Worm (Caenorhabditis elegans): ENCODE measurements around the gene C17H12.37.

Gene C17H12.37

DNA sequence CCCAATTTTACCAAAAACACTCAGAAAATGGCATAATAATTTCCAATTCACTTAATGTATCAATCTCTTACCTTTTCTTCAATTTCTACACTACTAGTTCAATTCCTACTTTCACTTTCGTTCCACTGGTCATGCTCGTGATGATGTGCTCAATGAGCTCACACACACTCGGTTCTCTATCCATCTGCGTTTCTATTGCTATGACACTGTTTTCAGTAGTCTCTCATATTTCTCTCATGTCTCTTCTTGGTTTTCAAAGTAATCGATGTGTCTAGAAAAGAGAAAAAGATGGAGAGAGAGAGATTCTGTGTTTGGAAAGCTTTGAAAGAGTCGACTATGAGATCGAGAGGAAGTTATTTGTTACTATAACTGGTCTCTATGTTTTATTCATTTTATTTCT lies 37.7 kb upstream of the C17H12.37 start:
- TF ChIP-seq pros-1 (tag; optimal IDR thresholded peaks at IDR 0.05): no peak
- no peak for TF ChIP-seq fax-1 (tag; optimal IDR thresholded peaks at IDR 0.05)
- TF ChIP-seq pqm-1 (tag; optimal IDR thresholded peaks at IDR 0.05): no peak
- peak; percentile 5 for TF ChIP-seq tbx-2 (tag; optimal IDR thresholded peaks at IDR 0.05)
- TF ChIP-seq ceh-31 (tag; optimal IDR thresholded peaks at IDR 0.05): peak; percentile 54
- TF ChIP-seq lin-11 (tag; optimal IDR thresholded peaks at IDR 0.05): no peak
- no peak for TF ChIP-seq K02D7.2 (tag; optimal IDR thresholded peaks at IDR 0.05)
- no peak for TF ChIP-seq Y22D7AL.16 (tag; optimal IDR thresholded peaks at IDR 0.05)
- TF ChIP-seq pax-1 (tag; optimal IDR thresholded peaks at IDR 0.05): peak; percentile 91
- no peak for TF ChIP-seq ceh-18 (tag; optimal IDR thresholded peaks at IDR 0.05)
- peak; percentile 61 for TF ChIP-seq nfya-1 (tag; optimal IDR thresholded peaks at IDR 0.05)
- no peak for TF ChIP-seq fkh-10 (GFP tag; optimal IDR thresholded peaks at IDR 0.05)
- TF ChIP-seq dmd-4 (tag; optimal IDR thresholded peaks at IDR 0.05; ENCODE audit: borderline replicate concordance): no peak
- no peak for TF ChIP-seq ceh-9 (tag; optimal IDR thresholded peaks at IDR 0.05)
- no peak for TF ChIP-seq sox-4 (tag; optimal IDR thresholded peaks at IDR 0.05)
- TF ChIP-seq nhr-11 (tag; optimal IDR thresholded peaks at IDR 0.05): no peak
- TF ChIP-seq unc-86 (tag; optimal IDR thresholded peaks at IDR 0.05): no peak
- no peak for TF ChIP-seq dve-1 (tag; optimal IDR thresholded peaks at IDR 0.05)
- TF ChIP-seq ahr-1 (tag; optimal IDR thresholded peaks at IDR 0.05): no peak
- TF ChIP-seq ceh-6 (GFP tag; optimal IDR thresholded peaks at IDR 0.05): no peak
- no peak for TF ChIP-seq nhr-232 (tag; optimal IDR thresholded peaks at IDR 0.05)
- peak; percentile 62 for TF ChIP-seq hlh-30 (tag; optimal IDR thresholded peaks at IDR 0.05; ENCODE audit: insufficient read depth)
- TF ChIP-seq ztf-16 (tag; optimal IDR thresholded peaks at IDR 0.05): no peak
- no peak for TF ChIP-seq npax-4 (tag; optimal IDR thresholded peaks at IDR 0.05)
- no peak for TF ChIP-seq gmeb-2 (tag; optimal IDR thresholded peaks at IDR 0.05)
- no peak for TF ChIP-seq ama-1 (optimal IDR thresholded peaks at IDR 0.05)
- TF ChIP-seq hlh-15 (tag; optimal IDR thresholded peaks at IDR 0.05): no peak
- TF ChIP-seq rnt-1 (tag; optimal IDR thresholded peaks at IDR 0.05): no peak
- no peak for TF ChIP-seq eyg-1 (tag; optimal IDR thresholded peaks at IDR 0.05)
- no peak for TF ChIP-seq odd-2 (tag; optimal IDR thresholded peaks at IDR 0.05)
- TF ChIP-seq zip-5 (tag; optimal IDR thresholded peaks at IDR 0.05): no peak
- TF ChIP-seq elt-4 (tag; optimal IDR thresholded peaks at IDR 0.05): no peak
- TF ChIP-seq unc-42 (tag; optimal IDR thresholded peaks at IDR 0.05): peak; percentile 38
- TF ChIP-seq ceh-48 (tag; optimal IDR thresholded peaks at IDR 0.05): peak; percentile 53
- TF ChIP-seq T23F11.4 (GFP tag; optimal IDR thresholded peaks at IDR 0.05): no peak
- no peak for TF ChIP-seq sox-2 (GFP tag; IDR thresholded peaks at IDR 0.05)
- TF ChIP-seq unc-55 (GFP tag; optimal IDR thresholded peaks at IDR 0.05): no peak
- no peak for TF ChIP-seq C08G9.2 (tag; optimal IDR thresholded peaks at IDR 0.05)
- TF ChIP-seq pag-3 (tag; optimal IDR thresholded peaks at IDR 0.05; ENCODE audit: borderline replicate concordance): no peak
- no peak for TF ChIP-seq ceh-14 (tag; optimal IDR thresholded peaks at IDR 0.05)
- no peak for TF ChIP-seq ttx-3 (tag; optimal IDR thresholded peaks at IDR 0.05)

DNA sequence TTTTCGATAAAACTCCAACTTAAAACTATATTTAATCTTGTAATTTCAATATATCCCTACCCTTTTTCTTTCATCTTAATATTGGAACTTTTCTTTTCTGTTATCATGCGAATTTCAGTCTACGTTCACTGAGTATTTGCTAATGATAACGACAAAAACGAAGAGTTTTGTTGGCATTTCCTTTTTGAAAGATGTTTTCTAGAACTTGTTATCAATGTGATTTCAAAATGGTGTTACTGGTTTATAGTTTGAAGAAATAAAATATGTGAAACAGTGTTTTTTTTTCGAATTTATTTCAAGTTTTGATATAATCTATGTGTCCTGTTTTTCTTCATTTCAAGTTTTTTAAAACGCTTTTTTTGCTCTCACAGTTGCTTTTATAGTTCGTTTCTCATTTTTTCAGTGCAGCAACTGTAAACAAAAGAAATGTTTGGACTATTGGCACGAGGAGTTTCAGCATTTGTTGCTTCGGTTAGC lies 34.5 kb upstream of the C17H12.37 start, which contains the start of gene anat-1:
Gene anat-1 (plus strand): TSS at position 427 of the 477 bp plus-strand sequence.
- no peak for TF ChIP-seq elt-2 (tag; optimal IDR thresholded peaks at IDR 0.05)
- TF ChIP-seq hlh-6 (tag; optimal IDR thresholded peaks at IDR 0.05): no peak
- TF ChIP-seq ceh-14 (tag; optimal IDR thresholded peaks at IDR 0.05): no peak
- TF ChIP-seq mec-3 (tag; optimal IDR thresholded peaks at IDR 0.05; ENCODE audit: borderline replicate concordance): no peak
- no peak for TF ChIP-seq npax-4 (tag; optimal IDR thresholded peaks at IDR 0.05)
- TF ChIP-seq ref-2 (tag; optimal IDR thresholded peaks at IDR 0.05): no peak
- no peak for TF ChIP-seq tbx-2 (tag; optimal IDR thresholded peaks at IDR 0.05)
- no peak for TF ChIP-seq ztf-16 (tag; optimal IDR thresholded peaks at IDR 0.05)
- no peak for TF ChIP-seq fax-1 (tag; optimal IDR thresholded peaks at IDR 0.05)
- no peak for TF ChIP-seq lin-11 (tag; optimal IDR thresholded peaks at IDR 0.05)
- TF ChIP-seq sox-4 (tag; optimal IDR thresholded peaks at IDR 0.05): no peak
- no peak for TF ChIP-seq unc-3 (GFP tag; conservative IDR thresholded peaks at IDR 0.05)
- TF ChIP-seq unc-3 (tag; optimal IDR thresholded peaks at IDR 0.05): no peak
- no peak for TF ChIP-seq madf-2 (tag; optimal IDR thresholded peaks at IDR 0.05)
- TF ChIP-seq fkh-10 (GFP tag; optimal IDR thresholded peaks at IDR 0.05): no peak
- TF ChIP-seq pqm-1 (tag; optimal IDR thresholded peaks at IDR 0.05): no peak
- no peak for TF ChIP-seq rnt-1 (tag; optimal IDR thresholded peaks at IDR 0.05)
- TF ChIP-seq unc-55 (GFP tag; optimal IDR thresholded peaks at IDR 0.05): no peak
- TF ChIP-seq K09A11.1 (tag; optimal IDR thresholded peaks at IDR 0.05; ENCODE audit: insufficient read depth): no peak
- TF ChIP-seq eyg-1 (tag; optimal IDR thresholded peaks at IDR 0.05): no peak
- no peak for TF ChIP-seq ceh-48 (tag; optimal IDR thresholded peaks at IDR 0.05)

All from whole organism, late embryonic.